Fruit fly (Drosophila melanogaster) whole organism, prepupa: Measurements from ENCODE around the gene CG17839.
A peak's percentile ranks its signal among the peaks of the same experiment; 100 is the strongest.

Source experiments
- Blimp-1 ChIP-seq: fragments of 200-800 bp; sonication (Bioruptor generic); optimal IDR thresholded peaks from 3 replicates; lab custom pipeline; 2017; ENCODE audit warnings: missing biosample characterization, missing genetic modification characterization, mild to moderate bottlenecking, moderate library complexity, missing genetic modification reagents
- CG10631 ChIP-seq: fragments of 200-800 bp; sonication (Bioruptor generic); optimal IDR thresholded peaks from 2 replicates; lab custom pipeline; 2016; ENCODE audit warnings: missing biosample characterization, missing genetic modification characterization
- CG11294 ChIP-seq: fragments of 200-800 bp; sonication (Bioruptor generic); IDR thresholded peaks from 2 replicates; pipeline ENCODE4 v1.3.6; 2022; ENCODE audit warnings: missing biosample characterization, missing genetic modification characterization
- CG11762 ChIP-seq: fragments of 200-800 bp; sonication (Bioruptor generic); optimal IDR thresholded peaks from 3 replicates; lab custom pipeline; 2016; ENCODE audit warnings: missing biosample characterization, missing genetic modification characterization; ENCODE audit not compliant: insufficient read depth
- CG1621 ChIP-seq: fragments of 200-800 bp; sonication (Bioruptor generic); optimal IDR thresholded peaks from 3 replicates; lab custom pipeline; 2018; ENCODE audit warnings: missing biosample characterization, mild to moderate bottlenecking, missing genetic modification characterization
- CG16779 ChIP-seq: fragments of 200-800 bp; sonication (Bioruptor generic); optimal IDR thresholded peaks from 3 replicates; lab custom pipeline; 2017; ENCODE audit warnings: missing biosample characterization, mild to moderate bottlenecking, missing genetic modification characterization
- CG31627 ChIP-seq: fragments of 200-800 bp; sonication (Bioruptor generic); optimal IDR thresholded peaks from 3 replicates; lab custom pipeline; 2016; ENCODE audit warnings: missing biosample characterization, missing genetic modification characterization
- CG32006 ChIP-seq: fragments of 200-800 bp; sonication (Bioruptor generic); optimal IDR thresholded peaks from 3 replicates; lab custom pipeline; 2017; ENCODE audit warnings: missing biosample characterization, mild to moderate bottlenecking, missing genetic modification characterization
- CG34406 ChIP-seq: fragments of 200-800 bp; sonication (Bioruptor generic); optimal IDR thresholded peaks from 3 replicates; lab custom pipeline; 2016; ENCODE audit warnings: missing biosample characterization, missing genetic modification characterization
- CG3919 ChIP-seq: fragments of 200-800 bp; sonication (Bioruptor generic); optimal IDR thresholded peaks from 3 replicates; lab custom pipeline; 2016; ENCODE audit warnings: missing biosample characterization, missing genetic modification characterization
- CG4318 ChIP-seq: fragments of 200-800 bp; sonication (Bioruptor generic); optimal IDR thresholded peaks from 3 replicates; lab custom pipeline; 2017; ENCODE audit warnings: missing biosample characterization, mild to moderate bottlenecking, missing genetic modification characterization
- CG6163 ChIP-seq: fragments of 200-800 bp; sonication (Bioruptor generic); IDR thresholded peaks from 3 replicates; pipeline ENCODE4 v1.3.6; 2022; ENCODE audit warnings: missing biosample characterization, missing genetic modification characterization
- CG6276 ChIP-seq: fragments of 200-800 bp; sonication (Bioruptor generic); optimal IDR thresholded peaks from 2 replicates; lab custom pipeline; 2017; ENCODE audit warnings: missing biosample characterization, mild to moderate bottlenecking, missing genetic modification characterization
- CG6792 ChIP-seq: fragments of 200-800 bp; sonication (Bioruptor generic); optimal IDR thresholded peaks from 3 replicates; lab custom pipeline; 2016; ENCODE audit warnings: missing biosample characterization, missing genetic modification characterization
- CG6808 ChIP-seq: fragments of 200-800 bp; sonication (Bioruptor generic); optimal IDR thresholded peaks from 3 replicates; lab custom pipeline; 2017; ENCODE audit warnings: missing biosample characterization, missing genetic modification characterization, mild to moderate bottlenecking, moderate library complexity, missing genetic modification reagents
- CG7368 ChIP-seq: fragments of 200-800 bp; sonication (Bioruptor generic); optimal IDR thresholded peaks from 3 replicates; lab custom pipeline; 2016; ENCODE audit warnings: missing biosample characterization, missing genetic modification characterization
- CG8319 ChIP-seq: fragments of 200-800 bp; sonication (Bioruptor generic); optimal IDR thresholded peaks from 3 replicates; lab custom pipeline; 2016; ENCODE audit warnings: missing biosample characterization, missing genetic modification characterization
- CG8632 ChIP-seq: fragments of 200-800 bp; sonication (Bioruptor generic); optimal IDR thresholded peaks from 3 replicates; lab custom pipeline; 2016; ENCODE audit warnings: missing biosample characterization, missing genetic modification characterization
- CG9139 ChIP-seq: fragments of 200-800 bp; sonication (Bioruptor generic); optimal IDR thresholded peaks from 3 replicates; lab custom pipeline; 2017; ENCODE audit warnings: missing biosample characterization, mild to moderate bottlenecking, missing genetic modification characterization
- Eip75B ChIP-seq: fragments of 200-800 bp; sonication (Bioruptor generic); optimal IDR thresholded peaks from 3 replicates; lab custom pipeline; 2016; ENCODE audit warnings: missing biosample characterization, missing genetic modification characterization
- Eip78C ChIP-seq: fragments of 200-800 bp; sonication (Bioruptor generic); peaks from one replicate; lab custom pipeline; 2016; ENCODE audit warnings: missing biosample characterization, missing genetic modification characterization
- Eip93F ChIP-seq: fragments of 200-800 bp; sonication (Bioruptor generic); optimal IDR thresholded peaks from 2 replicates; lab custom pipeline; 2016; ENCODE audit warnings: missing biosample characterization, mild to moderate bottlenecking, missing genetic modification characterization
- Ets21C ChIP-seq: fragments of 200-800 bp; sonication (Bioruptor generic); optimal IDR thresholded peaks from 3 replicates; lab custom pipeline; 2016; ENCODE audit warnings: missing biosample characterization, missing genetic modification characterization
- Ets96B ChIP-seq: fragments of 200-800 bp; optimal IDR thresholded peaks from 2 replicates; lab custom pipeline; 2019; ENCODE audit warnings: missing biosample characterization, mild to moderate bottlenecking, missing genetic modification characterization, moderate library complexity
- Gug ChIP-seq: fragments of 200-800 bp; sonication (Bioruptor generic); IDR thresholded peaks from 2 replicates; pipeline ENCODE4 v1.3.6; 2022; ENCODE audit warnings: missing biosample characterization, missing genetic modification characterization
- Hr38 ChIP-seq: sonication (Bioruptor generic); optimal IDR thresholded peaks from 2 replicates; lab custom pipeline; 2016; ENCODE audit warnings: missing biosample characterization, missing genetic modification characterization
- Hr39 ChIP-seq: fragments of 200-800 bp; sonication (Bioruptor generic); optimal IDR thresholded peaks from 2 replicates; lab custom pipeline; 2016; ENCODE audit warnings: missing biosample characterization, missing genetic modification characterization
- OdsH ChIP-seq: fragments of 200-800 bp; sonication (Bioruptor generic); optimal IDR thresholded peaks from 3 replicates; lab custom pipeline; 2016; ENCODE audit warnings: missing biosample characterization, missing genetic modification characterization
- Smox ChIP-seq: fragments of 200-800 bp; sonication (Bioruptor generic); optimal IDR thresholded peaks from 3 replicates; lab custom pipeline; 2016; ENCODE audit warnings: missing biosample characterization, missing genetic modification characterization
- Sox102F ChIP-seq: fragments of 200-800 bp; sonication (Bioruptor generic); optimal IDR thresholded peaks from 2 replicates; lab custom pipeline; 2016; ENCODE audit warnings: missing biosample characterization, mild to moderate bottlenecking, missing genetic modification characterization
- Sox14 ChIP-seq: fragments of 200-800 bp; sonication (Bioruptor generic); optimal IDR thresholded peaks from 3 replicates; lab custom pipeline; 2016; ENCODE audit warnings: missing biosample characterization, missing genetic modification characterization
- achi ChIP-seq: fragments of 200-800 bp; sonication (Bioruptor generic); optimal IDR thresholded peaks from 3 replicates; lab custom pipeline; 2016; ENCODE audit warnings: missing biosample characterization, missing genetic modification characterization
- acj6 ChIP-seq: fragments of 200-800 bp; sonication (Bioruptor generic); optimal IDR thresholded peaks from 3 replicates; lab custom pipeline; 2016; ENCODE audit warnings: missing biosample characterization, missing genetic modification characterization
- dac ChIP-seq: fragments of 200-800 bp; sonication (Bioruptor generic); optimal IDR thresholded peaks from 2 replicates; lab custom pipeline; 2017; ENCODE audit warnings: missing biosample characterization, mild to moderate bottlenecking, missing genetic modification characterization
- dsx ChIP-seq: fragments of 200-800 bp; optimal IDR thresholded peaks from 3 replicates; lab custom pipeline; 2019; ENCODE audit warnings: missing biosample characterization, mild to moderate bottlenecking, missing genetic modification characterization, moderate library complexity; ENCODE audit not compliant: poor library complexity, severe bottlenecking
- eg ChIP-seq: fragments of 200-800 bp; sonication (Bioruptor generic); IDR thresholded peaks from 3 replicates; pipeline ENCODE4 v1.3.6; 2022; ENCODE audit warnings: missing biosample characterization, missing genetic modification characterization
- esn ChIP-seq: fragments of 200-800 bp; sonication (Bioruptor generic); optimal IDR thresholded peaks from 2 replicates; lab custom pipeline; 2016; ENCODE audit warnings: missing biosample characterization, mild to moderate bottlenecking, missing genetic modification characterization, moderate library complexity
- fd59A ChIP-seq: fragments of 200-800 bp; sonication (Bioruptor generic); optimal IDR thresholded peaks from 2 replicates; lab custom pipeline; 2017; ENCODE audit warnings: missing biosample characterization, mild to moderate bottlenecking, missing genetic modification characterization, missing genetic modification reagents
- fd85E ChIP-seq: fragments of 200-800 bp; sonication (Bioruptor generic); optimal IDR thresholded peaks from 3 replicates; lab custom pipeline; 2016; ENCODE audit warnings: missing biosample characterization, missing genetic modification characterization
- fkh ChIP-seq: fragments of 200-800 bp; sonication (Bioruptor generic); optimal IDR thresholded peaks from 3 replicates; lab custom pipeline; 2017; ENCODE audit warnings: missing biosample characterization, mild to moderate bottlenecking, missing genetic modification characterization, moderate library complexity
- salr ChIP-seq, 2 experiments: fragments of 200-800 bp; sonication (Bioruptor generic); optimal IDR thresholded peaks; 3 replicates each; lab custom pipeline; 2016 to 2018; ENCODE audit warnings: missing biosample characterization in 2 of 2, missing genetic modification characterization in 2 of 2, mild to moderate bottlenecking in 1 of 2
- ss ChIP-seq, 2 experiments: fragments of 200-800 bp; sonication (Bioruptor generic); optimal IDR thresholded peaks; 2 replicates in 1 of 2; 3 replicates in 1 of 2; lab custom pipeline; 2017 to 2018; ENCODE audit warnings: mild to moderate bottlenecking in 2 of 2, missing biosample characterization in 2 of 2, missing genetic modification characterization in 2 of 2, moderate library complexity in 1 of 2
- svp ChIP-seq: fragments of 200-800 bp; sonication (Bioruptor generic); peaks from one replicate; lab custom pipeline; 2016; ENCODE audit warnings: missing biosample characterization, missing genetic modification characterization
- topi ChIP-seq: fragments of 200-800 bp; sonication (Bioruptor generic); optimal IDR thresholded peaks from 3 replicates; lab custom pipeline; 2016; ENCODE audit warnings: missing biosample characterization, missing genetic modification characterization
- vri ChIP-seq: fragments of 200-800 bp; sonication (Bioruptor generic); optimal IDR thresholded peaks from 3 replicates; lab custom pipeline; 2016; ENCODE audit warnings: missing biosample characterization, mild to moderate bottlenecking, missing genetic modification characterization

The CG17839 gene

dm6 chr3L:14801854-14802616 is 2.9 kb upstream of the CG17839 start, which contains the start of gene NHP2 (continued):
- no peak for TF ChIP-seq topi (GFP tag; lab: Kevin White, UChicago)
- TF ChIP-seq acj6 (GFP tag; lab: Kevin White, UChicago): no peak
- TF ChIP-seq CG31627: no peak
- TF ChIP-seq Hr39: peak; percentile 78
- TF ChIP-seq CG10631: no peak
- no peak for TF ChIP-seq Sox102F
- TF ChIP-seq Ets21C (GFP tag; lab: Kevin White, UChicago): peak; percentile 49
- no peak for TF ChIP-seq Smox (GFP tag; lab: Kevin White, UChicago)
- no peak for TF ChIP-seq CG7368 (GFP tag; lab: Kevin White, UChicago)
- TF ChIP-seq CG6163 (GFP tag; lab: Robert Waterston, UW): peak; percentile 93; the same call in 2 of the 3 replicates
- TF ChIP-seq CG8319 (GFP tag; lab: Kevin White, UChicago): peak; percentile 68
- TF ChIP-seq Blimp-1: peak; percentile 42
- TF ChIP-seq fkh: no peak
- TF ChIP-seq CG6276: no peak
- no peak for TF ChIP-seq CG1621 (tag; lab: Kevin White, UChicago)
- no peak for TF ChIP-seq achi (GFP tag; lab: Kevin White, UChicago)
- TF ChIP-seq CG16779 (tag; lab: Kevin White, UChicago): no peak
- peak; percentile 85 for TF ChIP-seq esn
- TF ChIP-seq fd85E: no peak
- no peak for TF ChIP-seq vri (GFP tag; lab: Kevin White, UChicago)
- TF ChIP-seq fd59A (GFP tag; lab: Kevin White, UChicago): peak; percentile 70
- no peak for TF ChIP-seq CG6808 (GFP tag; lab: Kevin White, UChicago)
- TF ChIP-seq CG34406 (GFP tag; lab: Kevin White, UChicago): peak; percentile 74
- no peak for TF ChIP-seq salr (GFP tag; optimal IDR thresholded peaks at IDR 0.05; lab: Kevin White, UChicago)
- TF ChIP-seq CG8632 (GFP tag; lab: Kevin White, UChicago): no peak
- TF ChIP-seq ss (GFP tag; optimal IDR thresholded peaks at IDR 0.05; lab: Kevin White, UChicago): no peak
- peak; percentile 73 for TF ChIP-seq CG11762 (GFP tag; lab: Kevin White, UChicago)
- TF ChIP-seq CG32006 (GFP tag; lab: Kevin White, UChicago): peak; percentile 8
- no peak for TF ChIP-seq OdsH

- TF ChIP-seq ss (GFP tag; optimal IDR thresholded peaks at IDR 0.05; lab: Kevin White, UChicago): no peak
- TF ChIP-seq Ets96B: no peak
- TF ChIP-seq Sox14 (GFP tag; lab: Kevin White, UChicago): no peak
- no peak for TF ChIP-seq fd85E
- TF ChIP-seq vri (GFP tag; lab: Kevin White, UChicago): no peak
- TF ChIP-seq svp (GFP tag; lab: Kevin White, UChicago): no peak
- no peak for TF ChIP-seq CG1621 (tag; lab: Kevin White, UChicago)
- no peak for TF ChIP-seq Gug (GFP tag; lab: Robert Waterston, UW)
- no peak for TF ChIP-seq CG11294 (GFP tag; lab: Robert Waterston, UW)
- no peak for TF ChIP-seq CG6808 (GFP tag; lab: Kevin White, UChicago)
- TF ChIP-seq Eip78C (GFP tag; lab: Kevin White, UChicago): no peak
- TF ChIP-seq CG6792 (GFP tag; lab: Kevin White, UChicago): no peak
Observed at dm6 chr3L:14803236-14803635, 1.7 kb upstream of the CG17839 start, which contains the start of gene gnu. Gene gnu (minus strand): TSS chr3L:14803360.

- no peak for TF ChIP-seq Hr38 (GFP tag; lab: Kevin White, UChicago)
- TF ChIP-seq CG11762 (GFP tag; lab: Kevin White, UChicago): no peak
- TF ChIP-seq CG6808 (GFP tag; lab: Kevin White, UChicago): peak; percentile 6
- TF ChIP-seq OdsH: peak; percentile 24
- TF ChIP-seq fkh: no peak
- no peak for TF ChIP-seq Eip93F (GFP tag; lab: Kevin White, UChicago)
- no peak for TF ChIP-seq CG1621 (tag; lab: Kevin White, UChicago)
- no peak for TF ChIP-seq Gug (GFP tag; lab: Robert Waterston, UW)
- TF ChIP-seq dsx: no peak
- no peak for TF ChIP-seq CG9139 (GFP tag; lab: Kevin White, UChicago)
- TF ChIP-seq CG4318 (GFP tag; lab: Kevin White, UChicago): no peak
- TF ChIP-seq CG8319 (GFP tag; lab: Kevin White, UChicago): peak; percentile 14
- no peak for TF ChIP-seq eg
- peak; percentile 2 for TF ChIP-seq fd59A (GFP tag; lab: Kevin White, UChicago)
- no peak for TF ChIP-seq vri (GFP tag; lab: Kevin White, UChicago)
- TF ChIP-seq CG6276: no peak
- peak; percentile 12 for TF ChIP-seq acj6 (GFP tag; lab: Kevin White, UChicago)
- no peak for TF ChIP-seq CG6163 (GFP tag; lab: Robert Waterston, UW)
- TF ChIP-seq CG34406 (GFP tag; lab: Kevin White, UChicago): no peak
- TF ChIP-seq Eip75B (GFP tag; lab: Kevin White, UChicago): peak; percentile 12
- TF ChIP-seq esn: no peak
- no peak for TF ChIP-seq Blimp-1
- no peak for TF ChIP-seq CG3919 (GFP tag; lab: Kevin White, UChicago)
- TF ChIP-seq dac (GFP tag; lab: Kevin White, UChicago): no peak
Observed at dm6 chr3L:14816666-14817065, 11.7 kb downstream of the CG17839 start.
